Fruit fly (Drosophila melanogaster) whole organism, larva: Measurements from ENCODE around the gene inaF-D.
A peak's percentile ranks its signal among the peaks of the same experiment; 100 is the strongest.
"Not testable (repeated sequence)": the region's sequence is repeated elsewhere in the genome, so short reads cannot be mapped to it uniquely, and the experiment has no call there.

ENCODE experiments used
- noc ChIP-seq: fragments of 200-800 bp; sonication (Bioruptor generic); optimal IDR thresholded peaks from 3 replicates; lab custom pipeline; 2019; ENCODE audit warnings: missing biosample characterization, mild to moderate bottlenecking, missing genetic modification characterization, moderate library complexity

Gene inaF-D

DNA sequence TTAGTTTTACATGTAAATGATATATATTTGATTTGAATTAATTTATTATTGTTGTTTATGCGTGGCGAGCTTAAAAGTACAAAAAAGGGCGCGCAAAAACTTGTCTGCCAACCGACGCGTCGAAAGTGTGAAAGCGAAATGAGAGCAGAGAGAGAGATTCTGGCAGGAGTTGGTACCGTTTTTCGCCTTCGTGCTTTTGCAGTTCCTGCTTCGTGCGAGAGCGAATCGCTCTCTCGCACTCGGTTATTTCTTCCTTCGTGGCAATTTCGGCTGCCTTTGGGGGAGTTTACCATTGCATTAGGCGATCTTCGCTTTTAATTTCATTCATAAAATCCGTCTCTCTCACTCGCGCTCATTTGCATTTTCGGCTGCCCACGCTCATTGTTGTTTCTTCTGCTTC, at the start of gene inaF-D:
TSS of gene inaF-D (minus strand) at position 101 of the 400 bp plus-strand sequence.
- TF ChIP-seq noc: no peak

DNA sequence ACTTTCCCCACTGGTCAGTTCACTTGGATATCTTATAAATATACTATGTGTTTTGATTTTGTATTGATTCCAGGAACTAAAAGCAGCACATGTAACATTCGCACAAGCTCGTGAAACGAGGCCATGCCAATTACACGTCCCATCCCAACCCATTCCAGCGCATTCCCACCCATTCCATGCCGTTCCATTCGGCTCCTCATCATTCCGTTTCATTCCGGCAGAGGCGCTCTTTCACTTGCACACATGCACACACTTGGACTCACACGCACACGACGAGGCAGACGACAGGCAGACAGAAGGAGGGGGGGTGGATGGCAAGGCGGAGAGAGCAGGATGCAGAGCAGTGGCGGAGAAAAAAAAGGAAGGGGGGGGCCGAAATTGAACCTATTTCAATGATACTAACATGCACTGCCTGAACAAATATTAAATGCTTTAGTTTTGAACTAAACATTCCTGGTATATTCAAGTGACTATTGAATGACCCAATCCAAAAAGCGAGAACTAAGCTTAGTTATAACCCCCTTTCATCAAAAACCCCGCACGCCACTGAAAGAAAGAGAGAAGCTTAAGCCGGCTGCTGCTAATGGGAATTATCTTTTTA, 47.2 kb upstream of the inaF-D start:
- no peak for TF ChIP-seq noc

DNA sequence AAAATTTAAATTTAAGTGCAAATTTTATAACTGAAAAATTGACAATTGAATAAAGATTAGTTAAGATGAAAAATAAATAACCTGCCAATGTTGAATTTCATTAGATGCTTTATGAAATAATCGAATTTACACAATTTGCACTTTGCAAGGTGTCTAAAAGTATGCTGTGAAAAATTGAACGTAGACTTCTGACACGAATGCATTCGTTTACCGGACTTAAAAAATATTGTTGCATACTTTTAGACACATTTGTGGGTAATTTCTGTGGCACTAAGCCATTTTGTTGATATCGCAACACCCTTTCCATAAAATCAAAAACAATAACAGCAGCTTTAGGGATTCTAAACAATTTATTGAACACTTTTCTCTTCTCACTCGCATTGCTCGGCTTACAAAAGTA, 40.5 kb upstream of the inaF-D start:
- no peak for TF ChIP-seq noc

DNA sequence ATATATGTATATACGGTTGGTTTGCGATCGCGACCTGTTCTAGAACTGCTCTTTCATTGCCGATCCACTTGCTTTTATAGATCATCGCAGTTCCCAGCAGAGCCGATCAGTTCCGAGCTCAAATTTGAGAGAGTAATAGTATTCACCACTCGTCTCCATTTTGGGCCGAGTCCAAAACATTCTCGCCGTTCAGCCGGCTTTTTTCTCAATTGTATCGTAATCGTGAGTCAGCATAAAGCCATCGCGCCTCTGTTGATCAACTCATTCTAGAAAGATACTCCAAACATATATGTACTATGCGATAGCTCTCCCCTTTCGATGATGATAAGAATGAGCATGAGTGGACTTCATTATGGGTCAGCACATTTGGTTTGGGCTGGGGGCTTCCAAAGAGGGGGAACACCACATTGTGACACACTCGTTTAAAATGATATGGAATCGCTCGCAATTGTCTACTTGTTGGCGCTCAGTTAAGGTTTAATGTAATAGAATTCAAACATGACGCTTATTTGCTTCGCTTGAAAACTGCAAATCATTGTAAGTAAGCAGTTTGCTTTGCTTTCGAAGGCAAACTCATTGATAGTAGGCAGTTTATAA, 35.7 kb upstream of the inaF-D start, which contains the start of gene CG9360:
TSS of gene CG9360 (minus strand) at position 51 of the 597 bp plus-strand sequence.
- no peak for TF ChIP-seq noc

DNA sequence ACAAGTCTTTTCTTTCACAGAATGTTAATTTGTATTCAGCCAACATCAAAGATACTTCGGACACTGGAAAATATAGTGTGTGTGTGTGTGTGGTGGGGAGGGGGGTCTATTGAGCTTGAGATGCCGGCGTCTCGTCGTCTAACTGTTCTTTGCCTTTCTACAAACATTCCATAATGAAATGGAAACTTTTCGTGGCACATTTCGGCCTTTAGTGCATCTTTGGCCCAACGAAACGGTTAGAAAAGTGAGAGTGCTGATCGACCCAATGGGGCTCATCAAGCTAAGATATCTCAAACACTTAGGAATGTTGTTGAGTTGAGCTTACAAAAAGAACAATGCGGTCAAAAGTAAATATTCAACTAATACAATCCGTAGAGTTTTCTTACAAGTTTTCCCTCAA, 28.0 kb upstream of the inaF-D start:
- TF ChIP-seq noc: no peak

DNA sequence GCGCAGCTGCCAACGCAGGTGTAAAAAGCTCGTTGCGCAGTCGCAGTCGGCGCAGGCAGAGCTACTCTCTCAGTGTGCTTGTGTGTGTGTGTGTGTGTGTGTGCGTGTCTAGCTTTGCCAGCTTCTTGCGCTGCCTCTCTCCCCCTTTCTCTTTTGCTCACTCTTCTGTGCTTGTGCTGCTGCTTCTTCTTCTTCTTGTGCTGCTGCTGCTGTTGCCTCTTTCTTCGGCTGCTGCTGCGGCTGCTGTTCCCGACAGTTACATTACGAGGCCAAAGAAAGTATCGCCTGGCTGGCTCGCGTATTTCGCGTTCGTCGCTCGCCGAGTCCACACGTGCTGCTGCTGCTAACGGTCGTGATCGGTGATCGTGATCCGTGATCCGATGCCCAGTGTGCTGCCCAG, 25.1 kb upstream of the inaF-D start, which contains the start of gene m:
TSS of gene m (plus strand) at position 301 of the 400 bp plus-strand sequence.
- TF ChIP-seq noc: not testable (repeated sequence)

DNA sequence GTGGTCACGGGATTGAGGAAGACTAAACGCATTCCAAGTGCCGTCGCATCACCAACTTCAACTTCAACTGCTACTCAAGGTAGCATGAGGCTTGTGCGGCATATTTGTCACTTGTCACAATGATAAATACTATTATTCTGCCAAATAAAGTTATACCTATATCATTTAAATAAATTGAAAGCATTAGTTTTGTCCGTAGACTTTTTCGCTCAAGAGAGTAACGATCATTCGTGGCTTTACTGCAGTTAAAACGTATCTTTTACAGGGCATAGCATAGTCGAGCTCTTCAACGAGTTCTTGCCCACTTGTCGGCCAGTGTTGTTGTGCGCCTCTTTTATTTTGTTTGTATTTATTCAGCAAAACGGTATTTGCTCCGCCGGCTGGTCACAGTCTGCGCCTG, 7.5 kb upstream of the inaF-D start:
- no peak for TF ChIP-seq noc

DNA sequence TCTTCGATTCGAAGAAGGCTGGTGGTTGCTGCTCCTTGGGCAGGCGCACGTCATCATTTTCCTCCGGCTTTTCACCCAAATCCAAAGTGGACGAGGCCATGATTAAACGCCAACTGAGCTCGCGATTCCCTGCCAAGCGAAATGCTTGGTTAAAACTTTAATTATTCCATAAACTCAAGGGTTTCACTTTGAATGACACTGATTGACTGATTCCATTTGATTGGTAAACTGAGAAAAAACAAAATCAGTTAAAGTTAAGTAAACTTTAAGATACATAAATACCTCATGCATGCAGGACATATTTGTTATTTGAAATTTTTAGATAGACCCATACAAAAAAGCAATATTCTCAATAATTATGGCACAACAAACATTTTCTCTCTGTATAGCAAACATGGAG, 4.9 kb upstream of the inaF-D start, which contains the start of gene inaF-A:
TSS of gene inaF-A (minus strand) at position 101 of the 400 bp plus-strand sequence.
- no peak for TF ChIP-seq noc

DNA sequence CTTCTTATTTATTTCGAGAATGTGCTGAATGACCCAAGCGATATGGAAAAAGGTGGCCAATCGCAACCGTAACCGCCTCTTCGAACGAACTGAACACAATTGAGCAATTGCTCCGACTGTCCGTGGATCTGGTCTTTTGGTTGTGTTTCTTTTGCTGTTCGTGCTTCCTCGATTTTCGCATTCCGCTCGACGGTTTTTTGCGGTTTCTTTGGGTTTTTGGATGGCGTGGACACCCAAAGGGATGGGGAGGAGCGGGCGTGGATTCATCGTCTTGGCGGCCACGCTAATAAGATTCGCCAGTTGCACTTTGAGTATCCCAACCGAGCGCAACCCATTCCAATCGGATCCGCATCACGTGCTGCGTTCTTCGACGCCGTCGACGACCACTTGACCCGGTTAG, 3.8 kb upstream of the inaF-D start, which contains the start of gene inaF-B:
TSS of gene inaF-B (minus strand) at position 101 of the 400 bp plus-strand sequence.
- TF ChIP-seq noc: no peak

DNA sequence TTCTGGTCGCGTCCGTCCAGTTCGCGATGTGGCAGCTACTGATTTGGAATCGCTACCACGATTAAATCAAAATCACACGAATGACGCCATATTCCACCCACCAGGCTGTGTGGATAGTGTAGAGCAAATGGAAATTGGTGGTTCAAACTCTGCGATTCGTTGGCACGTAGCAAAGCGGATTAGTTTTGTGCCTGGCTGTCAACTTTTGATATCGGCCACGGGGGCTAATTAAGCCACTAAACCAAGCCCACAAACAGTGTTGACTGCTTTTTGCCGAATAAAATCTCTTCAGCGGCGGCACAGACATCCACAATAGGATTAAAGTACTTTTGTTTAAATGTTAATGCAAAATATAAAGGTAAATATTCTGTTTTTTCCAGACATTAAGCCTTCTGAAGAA, 2.8 kb upstream of the inaF-D start, which contains the start of gene inaF-C:
TSS of gene inaF-C (minus strand) at position 101 of the 400 bp plus-strand sequence.
- TF ChIP-seq noc: no peak

DNA sequence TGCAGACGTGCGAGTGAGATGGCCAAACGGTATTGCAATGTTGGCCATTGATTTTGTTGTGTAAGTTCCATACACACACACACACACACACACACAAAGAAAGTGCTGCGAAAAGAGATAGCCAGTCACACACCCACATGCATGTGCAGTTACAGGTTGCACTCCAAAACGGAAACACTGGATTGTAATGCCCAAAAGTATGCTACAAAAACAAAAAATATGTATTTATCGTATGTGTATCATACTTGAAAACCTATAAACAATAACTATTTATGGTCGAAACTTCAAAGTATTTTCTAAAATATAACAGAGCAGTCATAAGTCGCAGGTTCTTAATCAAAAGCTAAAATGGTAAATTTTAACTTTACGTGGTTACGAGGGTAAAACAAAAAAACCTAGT, 1.1 kb upstream of the inaF-D start:
- TF ChIP-seq noc: no peak

DNA sequence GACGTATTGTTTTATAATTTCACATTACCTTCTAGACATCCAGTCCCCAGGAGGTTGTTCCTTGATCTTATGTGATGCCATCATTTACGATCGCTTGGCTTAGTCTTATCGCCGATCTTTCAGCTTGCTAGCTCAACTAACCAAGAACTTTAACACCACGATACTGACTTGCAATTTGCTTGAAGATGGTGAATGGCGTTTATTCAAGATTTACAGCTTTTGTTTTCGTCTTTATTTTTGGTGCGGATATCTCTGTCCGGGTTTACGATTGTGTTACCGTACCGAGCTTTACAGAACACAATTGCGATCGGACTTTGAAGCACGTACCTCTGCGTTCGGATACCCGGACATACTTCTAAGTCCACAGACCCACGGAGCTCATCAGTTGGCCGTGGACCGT, 5.0 kb downstream of the inaF-D start, which contains the start of gene CG15221:
TSS of gene CG15221 (plus strand) at position 301 of the 400 bp plus-strand sequence.
- TF ChIP-seq noc: no peak

DNA sequence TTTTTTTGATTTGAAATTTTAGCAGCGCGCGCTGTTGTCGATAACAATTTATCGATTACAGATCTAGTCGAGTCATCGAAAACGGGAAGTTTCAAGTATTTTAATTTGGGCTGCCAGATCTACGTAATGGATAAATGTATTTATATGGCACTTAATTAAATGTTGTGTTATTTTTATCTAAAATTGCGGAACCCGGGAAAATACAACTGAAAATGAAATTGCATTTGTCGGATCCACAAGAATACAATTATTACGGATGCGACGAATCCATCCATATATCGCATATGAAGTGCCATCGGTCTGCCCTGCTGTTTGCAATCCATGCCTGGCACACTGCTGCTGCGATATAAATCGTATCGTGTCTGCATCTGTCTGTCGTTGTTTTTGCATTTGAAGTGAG, 8.8 kb downstream of the inaF-D start, which contains the start of gene Tango10:
TSS of gene Tango10 (plus strand) at position 108 of the 400 bp plus-strand sequence.
- peak; percentile 61 for TF ChIP-seq noc

DNA sequence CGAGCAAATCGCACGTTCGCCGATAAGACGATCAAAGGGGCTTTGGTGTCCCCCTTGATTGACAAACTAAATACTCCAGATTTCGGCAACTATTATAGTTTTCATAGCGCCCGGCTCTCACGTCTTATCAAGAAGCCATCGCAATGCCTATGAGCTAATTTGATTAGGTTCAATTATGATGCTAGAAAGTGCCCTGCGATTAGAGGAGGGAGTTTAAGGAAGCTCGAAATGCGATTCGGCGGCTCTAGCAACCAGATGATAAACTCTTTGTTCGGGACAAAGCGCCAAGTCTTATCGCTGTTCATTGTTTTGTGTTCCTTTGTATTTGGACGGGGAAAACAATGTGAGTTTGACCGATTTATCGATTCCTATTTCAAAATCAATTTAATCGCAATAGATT, 11.0 kb downstream of the inaF-D start:
- TF ChIP-seq noc: peak; percentile 43

DNA sequence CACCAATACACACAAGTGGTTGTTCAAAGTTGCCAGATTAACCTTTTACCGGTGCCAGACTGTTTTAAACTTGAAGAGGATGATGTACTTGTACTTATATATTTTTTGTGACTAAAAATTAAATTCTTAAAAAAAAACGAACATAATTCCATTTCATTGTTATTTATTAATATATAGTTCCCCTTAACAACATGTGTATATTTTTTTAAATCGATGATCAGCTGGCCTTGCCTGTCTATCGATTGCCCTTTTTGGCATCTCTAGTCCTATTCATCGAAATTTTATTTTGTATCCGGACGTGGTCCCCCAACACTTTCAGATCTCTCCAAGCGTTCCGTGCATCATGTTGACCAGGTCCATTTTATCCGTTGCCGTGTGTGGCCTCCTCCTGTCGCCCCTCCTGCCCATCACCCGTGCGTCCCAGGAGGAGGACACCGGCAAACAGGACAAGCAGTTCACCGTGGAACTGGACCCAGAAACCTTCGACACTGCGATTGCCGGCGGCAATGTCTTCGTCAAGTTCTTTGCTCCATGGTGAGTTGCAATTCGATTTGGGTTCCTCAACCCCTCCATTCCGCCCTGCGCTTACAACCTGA, 12.1 kb downstream of the inaF-D start, which contains the start of gene prtp:
TSS of gene prtp (plus strand) at position 26 of the 596 bp plus-strand sequence.
- no peak for TF ChIP-seq noc

DNA sequence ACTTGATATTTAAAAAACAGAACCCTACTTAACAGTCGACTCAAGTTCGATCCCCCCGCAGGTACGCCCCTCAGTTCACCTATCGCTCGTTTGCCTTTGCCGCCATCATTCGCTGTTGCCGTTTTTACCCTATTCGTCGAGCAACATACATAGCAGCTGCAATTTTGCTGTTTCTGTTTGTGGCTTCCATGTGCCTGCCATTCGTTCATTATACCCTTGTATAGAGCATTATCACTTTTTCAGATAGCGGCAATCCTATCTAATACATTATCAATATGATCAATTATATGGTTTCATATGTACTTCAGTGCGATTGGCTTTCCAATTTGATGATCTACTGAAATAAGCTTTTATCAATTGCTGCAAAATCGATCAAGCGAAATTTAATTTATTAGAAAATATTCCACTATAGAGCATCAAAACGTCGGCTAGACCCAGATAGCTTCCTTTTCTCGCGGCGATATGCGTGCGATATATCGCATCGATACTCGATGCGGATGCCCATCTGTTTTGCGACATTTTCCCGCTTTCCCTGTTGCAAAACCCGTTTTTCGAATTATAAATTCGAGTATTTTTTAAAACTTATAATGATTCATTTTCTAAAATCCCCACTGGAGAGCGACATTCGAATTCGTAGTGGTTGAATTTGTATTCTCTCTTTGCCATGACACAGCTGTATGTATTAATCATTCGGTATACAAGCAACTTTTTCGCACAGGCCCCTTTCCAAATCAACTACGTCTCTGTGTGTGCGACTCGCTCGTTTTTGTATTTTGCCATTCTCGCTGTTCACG, 12.8 kb downstream of the inaF-D start:
- peak; percentile 91 for TF ChIP-seq noc

DNA sequence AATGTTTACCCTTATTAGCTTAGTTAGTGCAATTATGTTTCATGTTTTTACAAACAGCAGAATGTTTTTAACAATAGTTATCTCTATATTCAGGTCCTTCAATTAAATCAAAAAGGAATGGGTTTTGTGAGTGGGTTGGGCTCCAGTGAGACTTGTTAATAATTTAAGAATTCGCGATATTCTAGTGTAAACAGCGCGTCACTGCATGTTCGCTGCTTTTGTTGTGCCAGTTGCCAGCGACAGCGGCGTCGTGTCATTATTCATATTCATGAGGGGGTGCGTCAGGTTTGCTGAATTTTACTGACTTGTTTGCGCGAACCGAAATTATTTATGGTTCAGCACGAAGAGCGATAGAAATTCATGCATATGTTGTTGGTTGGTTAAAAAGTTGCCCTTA, 13.6 kb downstream of the inaF-D start, which contains the start of gene Amun:
TSS of gene Amun (minus strand) at position 303 of the 397 bp plus-strand sequence.
- TF ChIP-seq noc: no peak
